Fruit fly (Drosophila melanogaster) whole organism: Measurements from ENCODE around the gene VhaM9.7-b.

Experiments used
- CG8478 ChIP-seq: fragments of >200 bp; optimal IDR thresholded peaks from 2 replicates; lab custom pipeline; 2018; ENCODE audit warnings: inconsistent platforms
- Dll ChIP-seq: fragments of >200 bp; optimal IDR thresholded peaks from 2 replicates; lab custom pipeline; 2017
- EcR ChIP-seq, 2 experiments: fragments of >200 bp; optimal IDR thresholded peaks; 2 replicates each; lab custom pipeline; 2017; ENCODE audit warnings: missing biosample characterization in 2 of 2, missing genetic modification characterization in 2 of 2, missing genetic modification reagents in 2 of 2
- pan ChIP-seq: fragments of >200 bp; optimal IDR thresholded peaks from 2 replicates; lab custom pipeline; 2017
- psq ChIP-seq: fragments of >200 bp; optimal IDR thresholded peaks from 2 replicates; lab custom pipeline; 2017
- usp ChIP-seq: fragments of >200 bp; optimal IDR thresholded peaks from 2 replicates; lab custom pipeline; 2017; ENCODE audit warnings: missing biosample characterization, missing genetic modification characterization, mixed read lengths

VhaM9.7-b gene

DNA sequence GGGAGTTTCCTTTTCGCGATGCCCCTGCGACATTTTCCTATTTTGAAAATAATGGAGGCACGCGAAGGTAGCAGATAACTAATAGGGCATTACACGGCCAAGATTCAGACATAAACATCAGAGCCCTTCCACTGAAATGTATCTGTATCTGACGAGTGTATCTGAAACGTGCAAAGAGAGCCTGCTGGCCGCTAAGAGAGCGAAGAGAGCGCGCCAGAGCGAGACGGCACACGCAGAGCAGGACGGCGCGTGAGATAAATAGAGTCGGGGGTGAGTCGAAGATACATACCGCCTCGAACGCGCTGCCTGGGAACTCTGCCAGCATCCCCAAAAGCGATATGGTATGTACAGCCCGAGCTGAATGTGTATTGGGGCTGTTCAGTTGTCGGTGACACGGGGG is 45.0 kb downstream of the VhaM9.7-b start:
- TF ChIP-seq psq (lab: Kevin White, UChicago) = no peak
- TF ChIP-seq pan (lab: Kevin White, UChicago) = no peak
- no peak for TF ChIP-seq Dll (lab: Kevin White, UChicago)
- no peak for TF ChIP-seq EcR (GFP tag; optimal IDR thresholded peaks at IDR 0.05; lab: Kevin White, UChicago)
- TF ChIP-seq CG8478 = no peak

DNA sequence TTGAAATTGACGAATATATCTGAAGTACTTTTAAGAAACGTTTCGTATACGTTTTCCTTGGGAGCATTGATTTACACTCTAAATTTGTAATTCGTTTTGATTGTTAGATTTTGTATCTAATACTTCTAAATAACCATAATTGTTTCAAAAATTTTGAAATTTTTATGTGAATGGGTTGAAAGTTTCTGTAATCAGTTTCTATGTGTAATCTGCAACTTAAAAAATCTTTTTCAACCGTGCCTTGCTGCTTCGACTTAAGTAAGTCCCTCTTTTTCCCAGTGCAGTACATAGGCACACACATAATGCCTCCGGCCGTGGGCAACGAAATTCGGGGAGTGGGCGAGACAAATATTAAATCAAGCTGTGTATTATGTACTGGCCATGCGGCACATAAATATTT is 45.7 kb downstream of the VhaM9.7-b start:
- TF ChIP-seq usp (GFP tag; lab: Kevin White, UChicago) (no peak), EcR (GFP tag; optimal IDR thresholded peaks at IDR 0.05; lab: Kevin White, UChicago) (no peak), pan (lab: Kevin White, UChicago) (no peak), psq (lab: Kevin White, UChicago) (no peak), Dll (lab: Kevin White, UChicago) (no peak), CG8478 (no peak)

DNA sequence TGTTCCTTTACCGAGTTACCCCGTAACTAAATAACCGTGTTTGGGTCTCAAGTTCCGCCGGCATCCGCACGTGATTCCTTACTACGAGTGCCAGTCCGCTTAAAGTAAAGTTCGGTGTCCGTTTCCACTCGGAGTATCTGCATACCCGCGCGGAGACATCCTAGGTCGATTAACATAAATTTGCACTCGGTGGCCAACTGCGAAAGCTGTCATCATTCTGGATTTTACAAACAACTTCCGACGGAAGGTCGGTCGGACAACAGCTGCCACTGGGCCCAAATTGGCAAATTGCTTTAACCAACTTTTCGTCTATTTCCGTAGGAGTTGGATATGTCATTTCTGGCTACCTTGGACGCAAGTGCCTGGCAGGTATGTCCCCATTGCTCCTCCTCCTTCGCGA is 46.9 kb downstream of the VhaM9.7-b start, which contains the start of gene TfAP-2:
TSS of gene TfAP-2 (plus strand) at position 301 of the 400 bp plus-strand sequence.
- TF ChIP-seq Dll (lab: Kevin White, UChicago) (no peak), pan (lab: Kevin White, UChicago) (no peak), CG8478 (no peak), psq (lab: Kevin White, UChicago) (no peak), usp (GFP tag; lab: Kevin White, UChicago) (no peak), EcR (GFP tag; optimal IDR thresholded peaks at IDR 0.05; lab: Kevin White, UChicago) (no peak)
